Fruit fly (Drosophila melanogaster): ENCODE results near the gene RNaseX25.
A peak's percentile ranks its signal among the peaks of the same experiment; 100 is the strongest.

The RNaseX25 gene

dm6 chr3L:7970442-7970841, at the start of gene RNaseX25:
RNaseX25 (plus strand) TSS chr3L:7970588.
- TF ChIP-seq tj (GFP tag; optimal IDR thresholded peaks at IDR 0.05) (peak; percentile 93), CG12768 (GFP tag; optimal IDR thresholded peaks at IDR 0.05) (no peak), cic (GFP tag; optimal IDR thresholded peaks at IDR 0.05) (no peak), ovo (GFP tag; optimal IDR thresholded peaks at IDR 0.05) (no peak), CG7045 (GFP tag; optimal IDR thresholded peaks at IDR 0.05) (no peak), CG11617 (GFP tag; optimal IDR thresholded peaks at IDR 0.05) (no peak), CG33017 (tag; optimal IDR thresholded peaks at IDR 0.05) (no peak), Crg-1 (GFP tag; optimal IDR thresholded peaks at IDR 0.05) (no peak), CG7101 (tag; optimal IDR thresholded peaks at IDR 0.05) (no peak), Hr96 (GFP tag; optimal IDR thresholded peaks at IDR 0.05) (no peak), cnc (optimal IDR thresholded peaks at IDR 0.05) (no peak), bab1 (GFP tag; optimal IDR thresholded peaks at IDR 0.05) (peak; percentile 60)

dm6 chr3L:7934200-7934599, 36.2 kb upstream of the RNaseX25 start:
- TF ChIP-seq CG12768 (GFP tag; optimal IDR thresholded peaks at IDR 0.05) (no peak), CG5204 (GFP tag; optimal IDR thresholded peaks at IDR 0.05) (no peak), CG1620 (GFP tag; optimal IDR thresholded peaks at IDR 0.05) (no peak), CG33017 (tag; optimal IDR thresholded peaks at IDR 0.05) (no peak), kay (GFP tag; ENCODE audit: borderline replicate concordance) (peak; percentile 47), pad (GFP tag; optimal IDR thresholded peaks at IDR 0.05) (no peak), Mnt (GFP tag; optimal IDR thresholded peaks at IDR 0.05) (peak; percentile 32), cic (GFP tag; optimal IDR thresholded peaks at IDR 0.05) (no peak), ovo (GFP tag; optimal IDR thresholded peaks at IDR 0.05) (no peak), Crg-1 (GFP tag; optimal IDR thresholded peaks at IDR 0.05) (no peak), Hr96 (GFP tag; optimal IDR thresholded peaks at IDR 0.05) (no peak), CG7101 (tag; optimal IDR thresholded peaks at IDR 0.05) (no peak), CG7045 (GFP tag; optimal IDR thresholded peaks at IDR 0.05) (no peak), cnc (optimal IDR thresholded peaks at IDR 0.05) (no peak)

dm6 chr3L:7934857-7935256, 35.5 kb upstream of the RNaseX25 start:
- TF ChIP-seq CG1620 (GFP tag; optimal IDR thresholded peaks at IDR 0.05) (no peak), CG11617 (GFP tag; optimal IDR thresholded peaks at IDR 0.05) (no peak), Mnt (GFP tag; optimal IDR thresholded peaks at IDR 0.05) (no peak), cnc (optimal IDR thresholded peaks at IDR 0.05) (no peak), CG7045 (GFP tag; optimal IDR thresholded peaks at IDR 0.05) (no peak), ovo (GFP tag; optimal IDR thresholded peaks at IDR 0.05) (no peak), Hr96 (GFP tag; optimal IDR thresholded peaks at IDR 0.05) (no peak), bab1 (GFP tag; optimal IDR thresholded peaks at IDR 0.05) (no peak), CG33017 (tag; optimal IDR thresholded peaks at IDR 0.05) (no peak), tj (GFP tag; optimal IDR thresholded peaks at IDR 0.05) (no peak)

dm6 chr3L:7935409-7935932, 34.9 kb upstream of the RNaseX25 start:
- TF ChIP-seq ovo (GFP tag; optimal IDR thresholded peaks at IDR 0.05): peak; percentile 93
- TF ChIP-seq pad (GFP tag; optimal IDR thresholded peaks at IDR 0.05): peak; percentile 46
- no peak for TF ChIP-seq CG5204 (GFP tag; optimal IDR thresholded peaks at IDR 0.05)

- TF ChIP-seq CG14711 (tag; optimal IDR thresholded peaks at IDR 0.05) (peak; percentile 1), ovo (GFP tag; optimal IDR thresholded peaks at IDR 0.05) (no peak), Mnt (GFP tag; optimal IDR thresholded peaks at IDR 0.05) (peak; percentile 13)
Measured at dm6 chr3L:7935933-7936494, 34.4 kb upstream of the RNaseX25 start, which contains the start of the genes syd and Srp9. syd (minus strand) TSS chr3L:7936120. Srp9 (plus strand) TSS chr3L:7936373.

dm6 chr3L:7938638-7939037, 31.8 kb upstream of the RNaseX25 start:
- TF ChIP-seq tj (GFP tag; optimal IDR thresholded peaks at IDR 0.05): no peak
- no peak for TF ChIP-seq cic (GFP tag; optimal IDR thresholded peaks at IDR 0.05)
- no peak for TF ChIP-seq CG5204 (GFP tag; optimal IDR thresholded peaks at IDR 0.05)
- no peak for TF ChIP-seq CG7101 (tag; optimal IDR thresholded peaks at IDR 0.05)
- no peak for TF ChIP-seq ovo (GFP tag; optimal IDR thresholded peaks at IDR 0.05)
- TF ChIP-seq pad (GFP tag; optimal IDR thresholded peaks at IDR 0.05): no peak
- TF ChIP-seq CG12768 (GFP tag; optimal IDR thresholded peaks at IDR 0.05): no peak
- TF ChIP-seq Mnt (GFP tag; optimal IDR thresholded peaks at IDR 0.05): no peak
- no peak for TF ChIP-seq cnc (optimal IDR thresholded peaks at IDR 0.05)

- TF ChIP-seq pad (GFP tag; optimal IDR thresholded peaks at IDR 0.05) (no peak), CG5204 (GFP tag; optimal IDR thresholded peaks at IDR 0.05) (no peak), tj (GFP tag; optimal IDR thresholded peaks at IDR 0.05) (no peak), bab1 (GFP tag; optimal IDR thresholded peaks at IDR 0.05) (no peak), toe (GFP tag; optimal IDR thresholded peaks at IDR 0.05) (no peak), ovo (GFP tag; optimal IDR thresholded peaks at IDR 0.05) (no peak), cic (GFP tag; optimal IDR thresholded peaks at IDR 0.05) (no peak), Crg-1 (GFP tag; optimal IDR thresholded peaks at IDR 0.05) (no peak)
Measured at dm6 chr3L:7940558-7941238, 29.7 kb upstream of the RNaseX25 start.
